Worm (Caenorhabditis elegans): ENCODE results near the gene trmt-10C.2.
A peak's percentile ranks its signal among the peaks of the same experiment; 100 is the strongest.

DNA sequence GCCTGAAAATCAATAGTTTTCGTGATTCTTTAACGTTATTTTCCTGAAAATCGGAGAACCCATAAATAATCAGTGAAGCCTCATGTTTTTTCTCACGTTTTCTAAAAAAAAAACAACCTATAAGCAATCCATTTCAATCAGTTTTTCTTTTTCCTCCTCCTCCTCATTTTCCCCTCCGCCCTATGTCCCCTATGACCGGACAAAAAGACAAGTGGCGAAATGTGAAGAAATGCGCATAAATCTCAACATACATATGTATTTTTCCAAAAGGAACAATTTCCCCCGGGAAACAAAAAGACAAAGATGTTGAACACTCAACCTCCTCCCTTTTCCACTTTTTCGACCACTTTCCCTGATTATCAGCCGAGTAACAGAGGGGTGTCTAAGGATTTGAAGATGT lies 30.6 kb upstream of the trmt-10C.2 start:
- TF ChIP-seq mdl-1 (tag; optimal IDR thresholded peaks at IDR 0.05) (no peak), unc-62 (GFP tag; optimal IDR thresholded peaks at IDR 0.05 in 1 of 2) (peak in 1 of 2 experiments; percentile 98), unc-62 (tag; optimal IDR thresholded peaks at IDR 0.05) (no peak), ZK546.5 (tag; optimal IDR thresholded peaks at IDR 0.05) (no peak), snpc-4 (tag; optimal IDR thresholded peaks at IDR 0.05) (no peak), daf-16 (GFP tag; optimal IDR thresholded peaks at IDR 0.05) (no peak), daf-16 (tag; optimal IDR thresholded peaks at IDR 0.05) (no peak), mxl-2 (GFP tag; conservative IDR thresholded peaks at IDR 0.05) (no peak), mxl-3 (GFP tag; optimal IDR thresholded peaks at IDR 0.05) (no peak), lin-38 (GFP tag; IDR thresholded peaks at IDR 0.05) (no peak), lin-39 (tag; optimal IDR thresholded peaks at IDR 0.05) (no peak), aly-2 (tag; optimal IDR thresholded peaks at IDR 0.05) (no peak), zfp-3 (GFP tag; conservative IDR thresholded peaks at IDR 0.05) (no peak), daf-8 (GFP tag; IDR thresholded peaks at IDR 0.05) (no peak), lin-13 (GFP tag; optimal IDR thresholded peaks at IDR 0.05) (no peak), madf-5 (GFP tag; IDR thresholded peaks at IDR 0.05) (no peak)

Data from whole organism, L4 larva.